Worm (Caenorhabditis elegans) whole organism, L4/young adult: ENCODE data around the gene F10C2.7.

Experiments used
- W03F9.2 ChIP-seq: fragments of 150-350 bp; optimal IDR thresholded peaks from 2 replicates; lab custom pipeline; 2014; ENCODE audit warnings: missing biosample characterization, missing genetic modification characterization
- dao-5 ChIP-seq: sonication (generic microtip); optimal IDR thresholded peaks from 2 replicates; lab custom pipeline; 2016; ENCODE audit warnings: missing genotype, missing genetic modification characterization, moderate library complexity, missing compliant biosample characterization
- him-1 ChIP-seq: sonication (generic microtip); optimal IDR thresholded peaks from 2 replicates; lab custom pipeline; 2016; ENCODE audit warnings: missing genotype, missing genetic modification reagents, missing genetic modification characterization, missing compliant biosample characterization

The F10C2.7 gene

ce11 chrV:12071483-12071882 lies 17.8 kb downstream of the F10C2.7 start:
- TF ChIP-seq dao-5: no peak
- TF ChIP-seq W03F9.2: no peak

- TF ChIP-seq him-1 (tag; lab: Kevin White, UChicago) (no peak), W03F9.2 (no peak), dao-5 (no peak)
Measured at ce11 chrV:12074886-12075285, 21.2 kb downstream of the F10C2.7 start, which contains the start of gene R07B7.6. Gene R07B7.6, minus strand, starts transcription at chrV:12074986.

ce11 chrV:12075983-12076382 lies 22.3 kb downstream of the F10C2.7 start:
- no peak for TF ChIP-seq dao-5
- no peak for TF ChIP-seq him-1 (tag; lab: Kevin White, UChicago)
- TF ChIP-seq W03F9.2: no peak

- TF ChIP-seq W03F9.2 (no peak), dao-5 (no peak), him-1 (tag; lab: Kevin White, UChicago) (no peak)
Measured at ce11 chrV:12080274-12080673, 26.6 kb downstream of the F10C2.7 start, which contains the start of gene R07B7.9. Gene R07B7.9, minus strand, starts transcription at chrV:12080374.

ce11 chrV:12082932-12083331 lies 29.2 kb downstream of the F10C2.7 start, which contains the start of gene R07B7.10:
Gene R07B7.10, plus strand, starts transcription at chrV:12083216.
- TF ChIP-seq W03F9.2 (no peak), dao-5 (no peak), him-1 (tag; lab: Kevin White, UChicago) (no peak)

ce11 chrV:12084216-12084615 lies 30.5 kb downstream of the F10C2.7 start, which contains the start of gene R07B7.8:
Gene R07B7.8, minus strand, starts transcription at chrV:12084316.
- TF ChIP-seq W03F9.2: no peak
- no peak for TF ChIP-seq dao-5
- TF ChIP-seq him-1 (tag; lab: Kevin White, UChicago): no peak

ce11 chrV:12085867-12086634 lies 32.4 kb downstream of the F10C2.7 start:
- TF ChIP-seq him-1 (tag; lab: Kevin White, UChicago) (no peak), W03F9.2 (no peak), dao-5 (no peak)

ce11 chrV:12086934-12087333 lies 33.2 kb downstream of the F10C2.7 start, which contains the start of gene gana-1:
Gene gana-1, plus strand, starts transcription at chrV:12087234.
- TF ChIP-seq dao-5 (no peak), him-1 (tag; lab: Kevin White, UChicago) (no peak), W03F9.2 (no peak)

ce11 chrV:12088773-12089172 lies 35.1 kb downstream of the F10C2.7 start, which contains the start of gene R07B7.12:
Gene R07B7.12, plus strand, starts transcription at chrV:12089073.
- TF ChIP-seq dao-5 (no peak), W03F9.2 (no peak), him-1 (tag; lab: Kevin White, UChicago) (no peak)

- TF ChIP-seq him-1 (tag; lab: Kevin White, UChicago) (no peak), W03F9.2 (no peak), dao-5 (no peak)
Measured at ce11 chrV:12091759-12092158, 38.1 kb downstream of the F10C2.7 start, which contains the start of gene nhr-206. Gene nhr-206, plus strand, starts transcription at chrV:12092006.

- TF ChIP-seq dao-5: no peak
- no peak for TF ChIP-seq him-1 (tag; lab: Kevin White, UChicago)
- TF ChIP-seq W03F9.2: no peak
Measured at ce11 chrV:12094030-12094429, 40.3 kb downstream of the F10C2.7 start, which contains the start of gene nhr-208. Gene nhr-208, plus strand, starts transcription at chrV:12094317.

- no peak for TF ChIP-seq W03F9.2
- no peak for TF ChIP-seq him-1 (tag; lab: Kevin White, UChicago)
- no peak for TF ChIP-seq dao-5
Measured at ce11 chrV:12095865-12096264, 42.2 kb downstream of the F10C2.7 start, which contains the start of gene nhr-207. Gene nhr-207, plus strand, starts transcription at chrV:12096146.

- TF ChIP-seq dao-5: no peak
- TF ChIP-seq W03F9.2: no peak
- no peak for TF ChIP-seq him-1 (tag; lab: Kevin White, UChicago)
Measured at ce11 chrV:12098123-12098522, 44.4 kb downstream of the F10C2.7 start, which contains the start of gene nhr-209. Gene nhr-209, plus strand, starts transcription at chrV:12098149.

ce11 chrV:12100794-12101343 lies 47.2 kb downstream of the F10C2.7 start, which contains the start of gene nhr-154:
Gene nhr-154, plus strand, starts transcription at chrV:12101293.
- TF ChIP-seq him-1 (tag; lab: Kevin White, UChicago) (no peak), W03F9.2 (peak; percentile 17)

- TF ChIP-seq him-1 (tag; lab: Kevin White, UChicago): no peak
- no peak for TF ChIP-seq W03F9.2
- no peak for TF ChIP-seq dao-5
Measured at ce11 chrV:12103920-12104319, 50.2 kb downstream of the F10C2.7 start, which contains the start of gene nhr-153. Gene nhr-153, plus strand, starts transcription at chrV:12104220.
